Worm (Caenorhabditis elegans): ENCODE results near the gene F01D5.1.

ce11 chrII:14039811-14040203 is 42.4 kb upstream of the F01D5.1 start:
- no peak for TF ChIP-seq lin-15B (tag; optimal IDR thresholded peaks at IDR 0.05)
- no peak for TF ChIP-seq ztf-11 (tag; optimal IDR thresholded peaks at IDR 0.05)
- no peak for TF ChIP-seq pha-4 (tag; optimal IDR thresholded peaks at IDR 0.05)

All from whole organism, L3 larva.